Fruit fly (Drosophila melanogaster) whole organism, embryonic: ENCODE data around the gene CG14300.

Experiments used
- BEAF-32 ChIP-seq: fragments of 200-800 bp; sonication (Bioruptor generic); optimal IDR thresholded peaks from 3 replicates; lab custom pipeline; 2017; ENCODE audit warnings: missing biosample characterization, missing genetic modification characterization, mild to moderate bottlenecking, moderate library complexity, missing genetic modification reagents
- CG10147 ChIP-seq: fragments of 200-800 bp; sonication (Bioruptor generic); optimal IDR thresholded peaks from 2 replicates; lab custom pipeline; 2019; ENCODE audit warnings: missing biosample characterization, mild to moderate bottlenecking, missing genetic modification characterization, moderate library complexity
- CG12391 ChIP-seq: fragments of 200-800 bp; sonication (Bioruptor generic); optimal IDR thresholded peaks from 3 replicates; lab custom pipeline; 2018; ENCODE audit warnings: missing biosample characterization, mild to moderate bottlenecking, missing genetic modification characterization, moderate library complexity
- CG12769 ChIP-seq: fragments of 200-800 bp; sonication (Bioruptor generic); optimal IDR thresholded peaks from 2 replicates; lab custom pipeline; 2019; ENCODE audit warnings: missing biosample characterization, mild to moderate bottlenecking, missing genetic modification characterization, moderate library complexity
- CG13894 ChIP-seq: fragments of 200-800 bp; sonication (Bioruptor generic); optimal IDR thresholded peaks from 3 replicates; lab custom pipeline; 2018; ENCODE audit warnings: missing biosample characterization, mild to moderate bottlenecking, missing genetic modification characterization, moderate library complexity
- CG14710 ChIP-seq: fragments of 200-800 bp; sonication (Bioruptor generic); optimal IDR thresholded peaks from 3 replicates; lab custom pipeline; 2019; ENCODE audit warnings: missing biosample characterization, mild to moderate bottlenecking, missing genetic modification characterization, moderate library complexity
- CG1603 ChIP-seq: fragments of 200-800 bp; sonication (Bioruptor generic); optimal IDR thresholded peaks from 2 replicates; lab custom pipeline; 2019; ENCODE audit warnings: missing biosample characterization, mild to moderate bottlenecking, missing genetic modification characterization, moderate library complexity
- CG17186 ChIP-seq: fragments of 200-800 bp; sonication (Bioruptor generic); optimal IDR thresholded peaks from 3 replicates; lab custom pipeline; 2017; ENCODE audit warnings: missing biosample characterization, missing genetic modification reagents, missing genetic modification characterization
- CG17359 ChIP-seq: fragments of 200-800 bp; sonication (Bioruptor generic); optimal IDR thresholded peaks from 3 replicates; lab custom pipeline; 2018; ENCODE audit warnings: missing biosample characterization, mild to moderate bottlenecking, missing genetic modification characterization, moderate library complexity
- CG17385 ChIP-seq: fragments of 200-800 bp; sonication (Bioruptor generic); optimal IDR thresholded peaks from 3 replicates; lab custom pipeline; 2018; ENCODE audit warnings: missing biosample characterization, mild to moderate bottlenecking, missing genetic modification characterization
- CG17829 ChIP-seq: fragments of 200-800 bp; optimal IDR thresholded peaks from 2 replicates; lab custom pipeline; 2019; ENCODE audit warnings: missing biosample characterization, mild to moderate bottlenecking, missing genetic modification characterization, moderate library complexity
- CG33557 ChIP-seq: fragments of 200-800 bp; sonication (Bioruptor generic); optimal IDR thresholded peaks from 2 replicates; lab custom pipeline; 2019; ENCODE audit warnings: missing biosample characterization, mild to moderate bottlenecking, missing genetic modification characterization, moderate library complexity
- CG34224 ChIP-seq: fragments of 200-800 bp; sonication (Bioruptor generic); IDR thresholded peaks from 3 replicates; pipeline ENCODE4 v1.3.6; 2022; ENCODE audit warnings: missing biosample characterization, missing genetic modification characterization; ENCODE audit not compliant: partially characterized antibody
- CG34422 ChIP-seq: fragments of 200-800 bp; sonication (Bioruptor generic); IDR thresholded peaks from 3 replicates; pipeline ENCODE4 v1.3.6; 2022; ENCODE audit warnings: missing biosample characterization, missing genetic modification characterization
- CG6272 ChIP-seq: fragments of 200-800 bp; sonication (Bioruptor generic); IDR thresholded peaks from 2 replicates; pipeline ENCODE4 v1.3.6; 2022; ENCODE audit warnings: missing biosample characterization, missing genetic modification characterization
- CG7271 ChIP-seq: fragments of 200-800 bp; sonication (Bioruptor generic); optimal IDR thresholded peaks from 2 replicates; lab custom pipeline; 2018; ENCODE audit warnings: missing biosample characterization, mild to moderate bottlenecking, missing genetic modification characterization, moderate library complexity
- CG7786 ChIP-seq: fragments of 200-800 bp; sonication (Bioruptor generic); optimal IDR thresholded peaks from 2 replicates; lab custom pipeline; 2016; ENCODE audit warnings: missing biosample characterization, missing genetic modification characterization
- CG7987 ChIP-seq: fragments of 200-800 bp; sonication (Bioruptor generic); optimal IDR thresholded peaks from 2 replicates; lab custom pipeline; 2018; ENCODE audit warnings: missing biosample characterization, mild to moderate bottlenecking, missing genetic modification characterization, moderate library complexity
- CG9727 ChIP-seq: fragments of 200-800 bp; sonication (Bioruptor generic); optimal IDR thresholded peaks from 3 replicates; lab custom pipeline; 2017; ENCODE audit warnings: missing biosample characterization, mild to moderate bottlenecking, missing genetic modification characterization
- CG9797 ChIP-seq: fragments of 200-800 bp; sonication (Bioruptor generic); optimal IDR thresholded peaks from 3 replicates; lab custom pipeline; 2018; ENCODE audit warnings: missing biosample characterization, mild to moderate bottlenecking, missing genetic modification characterization
- CoRest ChIP-seq: fragments of 200-800 bp; sonication (Bioruptor generic); optimal IDR thresholded peaks from 3 replicates; lab custom pipeline; 2018; ENCODE audit warnings: missing biosample characterization, mild to moderate bottlenecking, missing genetic modification characterization, moderate library complexity
- E2f2 ChIP-seq: fragments of 200-800 bp; sonication (Bioruptor generic); IDR thresholded peaks from 2 replicates; pipeline ENCODE4 v1.3.6; 2022; ENCODE audit warnings: missing biosample characterization, missing genetic modification characterization
- Fer1 ChIP-seq: fragments of 200-800 bp; sonication (Bioruptor generic); optimal IDR thresholded peaks from 2 replicates; lab custom pipeline; 2017; ENCODE audit warnings: missing biosample characterization, mild to moderate bottlenecking, missing genetic modification characterization
- HmgZ ChIP-seq: fragments of 200-800 bp; sonication (Bioruptor generic); optimal IDR thresholded peaks from 2 replicates; lab custom pipeline; 2018; ENCODE audit warnings: missing biosample characterization, mild to moderate bottlenecking, missing genetic modification characterization
- Lhr ChIP-seq: fragments of 200-800 bp; sonication (Bioruptor generic); optimal IDR thresholded peaks from 3 replicates; lab custom pipeline; 2017; ENCODE audit warnings: mild to moderate bottlenecking, missing biosample characterization, missing genetic modification reagents, missing genetic modification characterization
- MESR4 ChIP-seq: fragments of 200-800 bp; sonication (Bioruptor generic); optimal IDR thresholded peaks from 2 replicates; lab custom pipeline; 2018; ENCODE audit warnings: missing biosample characterization, mild to moderate bottlenecking, missing genetic modification characterization, moderate library complexity
- Med ChIP-seq: fragments of 200-800 bp; sonication (Bioruptor generic); peaks from one replicate; lab custom pipeline; 2016; ENCODE audit warnings: missing biosample characterization, missing genetic modification characterization, mild to moderate bottlenecking, inconsistent platforms, moderate library complexity
- Myb ChIP-seq: fragments of 200-800 bp; sonication (Bioruptor generic); optimal IDR thresholded peaks from 2 replicates; lab custom pipeline; 2016; ENCODE audit warnings: missing biosample characterization, missing genetic modification characterization
- Nf-YC ChIP-seq: fragments of 200-800 bp; optimal IDR thresholded peaks from 3 replicates; lab custom pipeline; 2019; ENCODE audit warnings: missing biosample characterization, mild to moderate bottlenecking, missing genetic modification characterization, moderate library complexity
- Opbp ChIP-seq: fragments of 200-800 bp; sonication (Bioruptor generic); IDR thresholded peaks from 3 replicates; pipeline ENCODE4 v1.3.6; 2022; ENCODE audit warnings: missing biosample characterization, missing genetic modification characterization; ENCODE audit not compliant: partially characterized antibody
- PHDP ChIP-seq: fragments of 200-800 bp; sonication (Bioruptor generic); optimal IDR thresholded peaks from 3 replicates; lab custom pipeline; 2018; ENCODE audit warnings: missing biosample characterization, mild to moderate bottlenecking, missing genetic modification characterization, moderate library complexity
- Ptx1 ChIP-seq: fragments of 200-800 bp; sonication (Bioruptor generic); IDR thresholded peaks from 2 replicates; pipeline ENCODE4 v1.3.6; 2022; ENCODE audit warnings: missing biosample characterization, missing genetic modification characterization
- Side ChIP-seq: fragments of 200-800 bp; sonication (Bioruptor generic); optimal IDR thresholded peaks from 2 replicates; lab custom pipeline; 2016; ENCODE audit warnings: missing biosample characterization, missing genetic modification characterization
- Sin3A ChIP-seq: fragments of >200 bp; optimal IDR thresholded peaks from 2 replicates; lab custom pipeline; 2018
- Xrp1 ChIP-seq: fragments of 200-800 bp; sonication (Bioruptor generic); IDR thresholded peaks from 2 replicates; pipeline ENCODE4 v1.3.6; 2022; ENCODE audit warnings: missing biosample characterization, missing genetic modification characterization
- chif ChIP-seq, 2 experiments: fragments of 200-800 bp; sonication (Bioruptor generic); optimal IDR thresholded peaks; 3 replicates each; lab custom pipeline; 2016; ENCODE audit warnings: missing biosample characterization in 2 of 2, missing genetic modification characterization in 2 of 2
- fd64A ChIP-seq: fragments of 200-800 bp; sonication (Bioruptor generic); optimal IDR thresholded peaks from 3 replicates; lab custom pipeline; 2018; ENCODE audit warnings: missing biosample characterization, mild to moderate bottlenecking, missing genetic modification characterization
- grn ChIP-seq: fragments of 200-800 bp; sonication (Bioruptor generic); optimal IDR thresholded peaks from 3 replicates; lab custom pipeline; 2017; ENCODE audit warnings: missing biosample characterization, missing genetic modification characterization
- gsb-n ChIP-seq: fragments of 200-800 bp; sonication (Bioruptor generic); optimal IDR thresholded peaks from 3 replicates; lab custom pipeline; 2018; ENCODE audit warnings: missing biosample characterization, mild to moderate bottlenecking, missing genetic modification characterization
- kah ChIP-seq: fragments of 200-800 bp; sonication (Bioruptor generic); optimal IDR thresholded peaks from 2 replicates; lab custom pipeline; 2018; ENCODE audit warnings: missing biosample characterization, mild to moderate bottlenecking, missing genetic modification characterization
- otp ChIP-seq: fragments of 200-800 bp; sonication (Bioruptor generic); IDR thresholded peaks from 3 replicates; pipeline ENCODE4, ENCODE4 v1.3.6; 2022; ENCODE audit warnings: missing biosample characterization, missing genetic modification characterization
- ranshi ChIP-seq: fragments of 200-800 bp; sonication (Bioruptor generic); IDR thresholded peaks from 2 replicates; pipeline ENCODE4 v1.3.6; 2022; ENCODE audit warnings: missing biosample characterization, missing genetic modification characterization
- row ChIP-seq: fragments of 200-800 bp; sonication (Bioruptor generic); IDR thresholded peaks from 3 replicates; pipeline ENCODE4 v1.3.6; 2022; ENCODE audit warnings: missing biosample characterization, missing genetic modification characterization
- sens ChIP-seq: fragments of 200-800 bp; sonication (Bioruptor generic); peaks from one replicate; lab custom pipeline; 2016; ENCODE audit warnings: missing biosample characterization, missing genetic modification characterization
- ssp ChIP-seq: fragments of 200-800 bp; sonication (Bioruptor generic); IDR thresholded peaks from 2 replicates; pipeline ENCODE4 v1.3.6; 2022; ENCODE audit warnings: missing biosample characterization, missing genetic modification characterization
- tap ChIP-seq: fragments of 200-800 bp; optimal IDR thresholded peaks from 3 replicates; lab custom pipeline; 2019; ENCODE audit warnings: missing biosample characterization, mild to moderate bottlenecking, missing genetic modification characterization, moderate library complexity
- tin ChIP-seq: fragments of 200-800 bp; sonication (Bioruptor generic); optimal IDR thresholded peaks from 3 replicates; lab custom pipeline; 2016; ENCODE audit warnings: missing biosample characterization, missing genetic modification characterization
- unpg ChIP-seq: fragments of 200-800 bp; sonication (Bioruptor generic); optimal IDR thresholded peaks from 3 replicates; lab custom pipeline; 2018; ENCODE audit warnings: missing biosample characterization, mild to moderate bottlenecking, missing genetic modification characterization, moderate library complexity
- zf30C ChIP-seq: fragments of 200-800 bp; sonication (Bioruptor generic); optimal IDR thresholded peaks from 3 replicates; lab custom pipeline; 2018; ENCODE audit warnings: missing biosample characterization, mild to moderate bottlenecking, missing genetic modification characterization
- zfh2 ChIP-seq: fragments of 200-800 bp; sonication (Bioruptor generic); optimal IDR thresholded peaks from 2 replicates; lab custom pipeline; 2016; ENCODE audit warnings: missing biosample characterization, missing genetic modification characterization

The CG14300 gene

DNA sequence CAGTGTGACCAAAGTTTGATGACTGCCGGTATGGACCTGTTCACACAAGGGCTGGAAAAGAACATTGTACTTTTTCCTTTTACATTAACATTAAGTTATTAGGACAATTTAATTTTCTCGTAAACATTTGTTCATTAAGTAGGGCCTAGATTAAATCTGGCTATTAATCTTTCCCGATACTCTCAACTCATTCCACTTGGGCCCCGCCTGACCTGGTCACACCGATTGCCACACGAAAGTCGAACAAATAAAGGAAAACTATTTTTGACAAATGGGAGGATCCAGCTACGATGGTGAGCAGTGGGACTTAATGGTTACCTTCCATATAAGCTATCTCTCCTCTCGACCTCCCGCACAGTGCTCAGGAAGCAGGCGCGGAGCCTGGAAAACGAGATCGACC, 30.0 kb downstream of the CG14300 start, which contains the start of the genes Cpsf73 and Gos28 (continued):
- no peak for TF ChIP-seq gsb-n (tag; lab: Kevin White, UChicago)
- peak; percentile 83 for TF ChIP-seq CG1603
- peak; percentile 82 for TF ChIP-seq Med (GFP tag; lab: Kevin White, UChicago)
- no peak for TF ChIP-seq Side
- no peak; the same call in 1 of the 2 replicates for TF ChIP-seq CG6272 (GFP tag; lab: Robert Waterston, UW)
- TF ChIP-seq CG7786 (GFP tag; lab: Kevin White, UChicago): peak; percentile 3
- peak; percentile 5 for TF ChIP-seq grn (GFP tag; lab: Kevin White, UChicago)
- peak; percentile 49; the same call in 1 of the 3 replicates for TF ChIP-seq CG34224 (GFP tag; lab: Robert Waterston, UW)
- TF ChIP-seq CG34422 (GFP tag; lab: Robert Waterston, UW): peak; percentile 78; the same call in 2 of the 3 replicates
- peak; percentile 47 for TF ChIP-seq CG12769
- TF ChIP-seq Myb: peak; percentile 19
- no peak for TF ChIP-seq tap (tag; lab: Kevin White, UChicago)
- TF ChIP-seq CG17186 (GFP tag; lab: Kevin White, UChicago): peak; percentile 43
- TF ChIP-seq CG10147 (GFP tag; lab: Kevin White, UChicago): peak; percentile 13
- TF ChIP-seq CG17829: peak; percentile 35
- peak; percentile 41; the same call in 1 of the 2 replicates for TF ChIP-seq ranshi (GFP tag; lab: Robert Waterston, UW)
- TF ChIP-seq Opbp (GFP tag; lab: Robert Waterston, UW): peak; percentile 38; the same call in 1 of the 3 replicates
- TF ChIP-seq zf30C: no peak
- no peak for TF ChIP-seq CG9727
- peak; percentile 16 for TF ChIP-seq CG17385 (GFP tag; lab: Kevin White, UChicago)
- peak; percentile 21 for TF ChIP-seq kah (GFP tag; lab: Kevin White, UChicago)
- TF ChIP-seq fd64A (GFP tag; lab: Kevin White, UChicago): no peak
- peak; percentile 19 for TF ChIP-seq unpg
- TF ChIP-seq Xrp1 (GFP tag; lab: Robert Waterston, UW): peak; percentile 10; the same call in 1 of the 2 replicates
- TF ChIP-seq Nf-YC (tag; lab: Kevin White, UChicago): peak; percentile 19
- peak; percentile 29 for TF ChIP-seq CG33557 (GFP tag; lab: Kevin White, UChicago)
- peak; percentile 61 for TF ChIP-seq BEAF-32 (GFP tag; lab: Kevin White, UChicago)
- no peak for TF ChIP-seq tin (GFP tag; lab: Kevin White, UChicago)
- TF ChIP-seq CoRest: peak; percentile 33
- TF ChIP-seq otp (GFP tag; lab: Robert Waterston, UW): no peak
- peak; percentile 81 for TF ChIP-seq MESR4 (GFP tag; lab: Kevin White, UChicago)
- TF ChIP-seq PHDP (tag; lab: Kevin White, UChicago): peak; percentile 21
- TF ChIP-seq row (GFP tag; lab: Robert Waterston, UW): peak; percentile 86
- no peak for TF ChIP-seq CG7987 (GFP tag; lab: Kevin White, UChicago)
- TF ChIP-seq CG7271: peak; percentile 1
- peak; percentile 22 for TF ChIP-seq Lhr (GFP tag; lab: Kevin White, UChicago)
- TF ChIP-seq CG17359: peak; percentile 5
- peak; percentile 90 for TF ChIP-seq Sin3A (lab: Kevin White, UChicago)
- TF ChIP-seq CG14710: peak; percentile 61
- peak; percentile 82 for TF ChIP-seq sens (GFP tag; lab: Kevin White, UChicago)
- peak; percentile 49 for TF ChIP-seq CG12391
- TF ChIP-seq chif (GFP tag; optimal IDR thresholded peaks at IDR 0.05; lab: Kevin White, UChicago): peak in 1 of 2 experiments; percentile 42
- TF ChIP-seq CG9797 (GFP tag; lab: Kevin White, UChicago): peak; percentile 85
- TF ChIP-seq E2f2: peak; percentile 44; the same call in 1 of the 2 replicates
- peak; percentile 73 for TF ChIP-seq HmgZ (tag; lab: Kevin White, UChicago)
- TF ChIP-seq ssp (GFP tag; lab: Robert Waterston, UW): peak; percentile 84
- TF ChIP-seq Fer1 (GFP tag; lab: Kevin White, UChicago): peak; percentile 16
- no peak for TF ChIP-seq CG13894 (tag; lab: Kevin White, UChicago)
- TF ChIP-seq zfh2: no peak
- TF ChIP-seq Ptx1 (GFP tag; lab: Robert Waterston, UW): no peak
